Worm (Caenorhabditis elegans) whole organism, L4 larva: Measurements from ENCODE around the gene srz-18.

Experiments used
- F37D6.2 ChIP-seq: sonication (generic microtip); optimal IDR thresholded peaks from 2 replicates; lab custom pipeline; 2016; ENCODE audit warnings: mild to moderate bottlenecking, missing genetic modification characterization, missing compliant biosample characterization
- F44E2.7 ChIP-seq: fragments of 200-800 bp; sonication (Bioruptor generic); IDR thresholded peaks from 2 replicates; pipeline ENCODE4 v2.1.2; 2022; ENCODE audit warnings: missing genetic modification characterization, missing compliant biosample characterization
- T20F7.1 ChIP-seq: fragments of 200-800 bp; sonication (Bioruptor generic); optimal IDR thresholded peaks from 2 replicates; lab custom pipeline; 2018; ENCODE audit warnings: mild to moderate bottlenecking, missing genetic modification characterization, missing compliant biosample characterization
- Y105C5A.15 ChIP-seq: fragments of 200-800 bp; sonication (Bioruptor generic); IDR thresholded peaks from 2 replicates; pipeline ENCODE4 v1.3.6; 2022; ENCODE audit warnings: missing genetic modification characterization, missing compliant biosample characterization
- Y48G9A.11 ChIP-seq: fragments of 200-800 bp; sonication (Bioruptor generic); IDR thresholded peaks from 2 replicates; pipeline ENCODE4 v1.3.6; 2022; ENCODE audit warnings: missing genetic modification reagents, missing genetic modification characterization, missing compliant biosample characterization
- ZK546.5 ChIP-seq, 2 experiments: sonication (generic microtip); optimal IDR thresholded peaks; 2 replicates each; lab custom pipeline; 2017; ENCODE audit warnings: missing biosample characterization in 2 of 2, missing genetic modification characterization in 2 of 2
- aly-2 ChIP-seq: sonication (generic microtip); optimal IDR thresholded peaks from 2 replicates; lab custom pipeline; 2018; ENCODE audit warnings: missing biosample characterization, missing genetic modification characterization
- ceh-20 ChIP-seq: fragments of 200-800 bp; sonication (Bioruptor generic); IDR thresholded peaks from 2 replicates; pipeline ENCODE4 v1.3.6; 2022; ENCODE audit warnings: missing genetic modification reagents, missing genetic modification characterization, missing compliant biosample characterization
- ceh-44 ChIP-seq: fragments of 200-800 bp; sonication (Bioruptor generic); IDR thresholded peaks from 2 replicates; pipeline ENCODE4 v1.3.6; 2022; ENCODE audit warnings: missing genetic modification reagents, missing genetic modification characterization, missing compliant biosample characterization
- ceh-62 ChIP-seq: sonication (generic microtip); optimal IDR thresholded peaks from 2 replicates; lab custom pipeline; 2017; ENCODE audit warnings: missing biosample characterization, missing genetic modification characterization
- ceh-82 ChIP-seq: sonication (generic microtip); optimal IDR thresholded peaks from 2 replicates; lab custom pipeline; 2017; ENCODE audit warnings: missing biosample characterization, missing genetic modification characterization
- ces-1 ChIP-seq: fragments of 150-350 bp; sonication (generic microtip); optimal IDR thresholded peaks from 4 replicates; lab custom pipeline; 2014; ENCODE audit warnings: missing biosample characterization, missing genetic modification reagents, missing genetic modification characterization
- daf-16 ChIP-seq, 3 experiments: sonication (generic microtip); optimal IDR thresholded peaks; 2 replicates each; lab custom pipeline; 2016 to 2017; ENCODE audit warnings: missing genetic modification characterization in 3 of 3, missing genetic modification reagents in 3 of 3, mild to moderate bottlenecking in 2 of 3, missing compliant biosample characterization in 2 of 3, missing biosample characterization in 1 of 3, moderate library complexity in 1 of 3
- daf-8 ChIP-seq: fragments of 200-800 bp; sonication (Bioruptor generic); IDR thresholded peaks from 2 replicates; pipeline ENCODE4 v1.3.6; 2022; ENCODE audit warnings: missing genetic modification characterization, missing compliant biosample characterization
- dmd-9 ChIP-seq: fragments of 200-800 bp; sonication (Bioruptor generic); IDR thresholded peaks from 2 replicates; pipeline ENCODE4 v1.3.6; 2022; ENCODE audit warnings: missing genetic modification reagents, missing genetic modification characterization, missing compliant biosample characterization
- dpl-1 ChIP-seq: fragments of 150-350 bp; optimal IDR thresholded peaks from 2 replicates; lab custom pipeline; 2014; ENCODE audit warnings: missing biosample characterization, missing genetic modification reagents, missing genetic modification characterization
- dve-1 ChIP-seq: sonication (generic microtip); optimal IDR thresholded peaks from 2 replicates; lab custom pipeline; 2017; ENCODE audit warnings: antibody characterized with exemption, mild to moderate bottlenecking, missing genetic modification characterization, missing compliant biosample characterization; ENCODE audit not compliant: insufficient read depth
- egl-43 ChIP-seq: fragments of 200-800 bp; sonication (Bioruptor generic); IDR thresholded peaks from 2 replicates; pipeline ENCODE4 v1.3.6; 2022; ENCODE audit warnings: missing genetic modification reagents, missing genetic modification characterization, missing compliant biosample characterization
- hlh-11 ChIP-seq: fragments of 200-800 bp; sonication (Bioruptor generic); optimal IDR thresholded peaks from 2 replicates; lab custom pipeline; 2018; ENCODE audit warnings: mild to moderate bottlenecking, missing genetic modification characterization, missing compliant biosample characterization
- jun-1 ChIP-seq: fragments of 150-350 bp; optimal IDR thresholded peaks from 2 replicates; lab custom pipeline; 2014; ENCODE audit warnings: missing biosample characterization, missing genetic modification reagents, missing genetic modification characterization
- madf-9 ChIP-seq: fragments of 200-800 bp; sonication (Bioruptor generic); conservative IDR thresholded peaks from 2 replicates; pipeline ENCODE4 v1.3.6; 2022; ENCODE audit warnings: missing genetic modification reagents, missing genetic modification characterization, missing compliant biosample characterization
- mes-2 ChIP-seq: sonication (generic microtip); optimal IDR thresholded peaks from 2 replicates; lab custom pipeline; 2016; ENCODE audit warnings: missing genotype, mild to moderate bottlenecking, missing genetic modification characterization, missing compliant biosample characterization; ENCODE audit not compliant: poor library complexity, severe bottlenecking
- mxl-2 ChIP-seq: fragments of 200-800 bp; sonication (Bioruptor generic); conservative IDR thresholded peaks from 2 replicates; pipeline ENCODE4 v1.3.6; 2022; ENCODE audit warnings: missing genetic modification reagents, missing genetic modification characterization, missing compliant biosample characterization
- nhr-102 ChIP-seq: sonication (generic microtip); optimal IDR thresholded peaks from 2 replicates; lab custom pipeline; 2016; ENCODE audit warnings: mild to moderate bottlenecking, missing genetic modification characterization, moderate library complexity, missing compliant biosample characterization
- nhr-11 ChIP-seq: fragments of 150-350 bp; optimal IDR thresholded peaks from 2 replicates; lab custom pipeline; 2014; ENCODE audit warnings: missing biosample characterization, missing genetic modification characterization
- nhr-111 ChIP-seq: fragments of 200-800 bp; sonication (Bioruptor generic); optimal IDR thresholded peaks from 2 replicates; lab custom pipeline; 2018; ENCODE audit warnings: mild to moderate bottlenecking, missing genetic modification characterization, missing compliant biosample characterization
- nhr-25 ChIP-seq: sonication (generic microtip); optimal IDR thresholded peaks from 2 replicates; lab custom pipeline; 2017; ENCODE audit warnings: missing genetic modification characterization, mild to moderate bottlenecking, missing compliant biosample characterization, antibody characterized with exemption, moderate library complexity, borderline replicate concordance; ENCODE audit not compliant: insufficient read depth
- nhr-28 ChIP-seq: fragments of 150-350 bp; optimal IDR thresholded peaks from 2 replicates; lab custom pipeline; 2014; ENCODE audit warnings: missing biosample characterization, missing genetic modification characterization
- nhr-42 ChIP-seq: fragments of 200-800 bp; sonication (Bioruptor generic); IDR thresholded peaks from 2 replicates; pipeline ENCODE4 v1.3.6; 2022; ENCODE audit warnings: missing genetic modification characterization, missing compliant biosample characterization
- nhr-77 ChIP-seq: fragments of 150-350 bp; optimal IDR thresholded peaks from 2 replicates; lab custom pipeline; 2014; ENCODE audit warnings: missing biosample characterization, missing genetic modification characterization
- php-3 ChIP-seq: fragments of 200-800 bp; sonication (Bioruptor generic); IDR thresholded peaks from 2 replicates; pipeline ENCODE4 v1.3.6; 2022; ENCODE audit warnings: missing genetic modification reagents, missing genetic modification characterization, missing compliant biosample characterization
- set-16 ChIP-seq: fragments of 200-800 bp; sonication (Bioruptor generic); IDR thresholded peaks from 2 replicates; pipeline ENCODE4 v1.3.6; 2022; ENCODE audit warnings: missing genetic modification reagents, missing genetic modification characterization, missing compliant biosample characterization
- snpc-1.2 ChIP-seq: fragments of 200-800 bp; sonication (Bioruptor generic); IDR thresholded peaks from 2 replicates; pipeline ENCODE4 v1.3.6; 2022; ENCODE audit warnings: missing genetic modification reagents, missing genetic modification characterization, missing compliant biosample characterization
- spr-1 ChIP-seq: sonication (generic microtip); optimal IDR thresholded peaks from 2 replicates; lab custom pipeline; 2016; ENCODE audit warnings: mild to moderate bottlenecking, missing genetic modification characterization, missing compliant biosample characterization
- tra-1 ChIP-seq: fragments of 200-800 bp; sonication (Bioruptor generic); IDR thresholded peaks from 2 replicates; pipeline ENCODE4 v1.3.6; 2022; ENCODE audit warnings: missing genetic modification reagents, missing genetic modification characterization, missing compliant biosample characterization
- unc-130 ChIP-seq: sonication (generic microtip); optimal IDR thresholded peaks from 2 replicates; lab custom pipeline; 2016; ENCODE audit warnings: missing genetic modification reagents, missing genetic modification characterization, missing compliant biosample characterization
- unc-62 ChIP-seq, 3 experiments: fragments of 150-350 bp in 1 of 3; sonication (generic microtip); optimal IDR thresholded peaks in 2 of 3; peaks in 1 of 3; 1 replicate in 1 of 3; 2 replicates in 2 of 3; lab custom pipeline; 2014 to 2017; ENCODE audit warnings: missing biosample characterization in 3 of 3, missing genetic modification characterization in 3 of 3, missing genetic modification reagents in 3 of 3, missing genotype in 1 of 3
- vab-7 ChIP-seq: fragments of 200-800 bp; sonication (Bioruptor generic); IDR thresholded peaks from 2 replicates; pipeline ENCODE4 v1.3.6; 2022; ENCODE audit warnings: missing genetic modification reagents, missing genetic modification characterization, missing compliant biosample characterization
- zfp-3 ChIP-seq: fragments of 200-800 bp; sonication (Bioruptor generic); conservative IDR thresholded peaks from 2 replicates; pipeline ENCODE4 v1.3.6; 2022; ENCODE audit warnings: missing genetic modification reagents, missing genetic modification characterization, missing compliant biosample characterization
- zip-11 ChIP-seq: fragments of 200-800 bp; sonication (Bioruptor generic); IDR thresholded peaks from 2 replicates; pipeline ENCODE4 v1.3.6; 2022; ENCODE audit warnings: missing genetic modification characterization, missing compliant biosample characterization
- zip-2 ChIP-seq: fragments of 150-350 bp; optimal IDR thresholded peaks from 2 replicates; lab custom pipeline; 2014; ENCODE audit warnings: missing biosample characterization, missing genetic modification characterization
- ztf-11 ChIP-seq: fragments of 150-350 bp; optimal IDR thresholded peaks from 2 replicates; lab custom pipeline; 2014; ENCODE audit warnings: missing biosample characterization, missing genetic modification characterization

The srz-18 gene

DNA sequence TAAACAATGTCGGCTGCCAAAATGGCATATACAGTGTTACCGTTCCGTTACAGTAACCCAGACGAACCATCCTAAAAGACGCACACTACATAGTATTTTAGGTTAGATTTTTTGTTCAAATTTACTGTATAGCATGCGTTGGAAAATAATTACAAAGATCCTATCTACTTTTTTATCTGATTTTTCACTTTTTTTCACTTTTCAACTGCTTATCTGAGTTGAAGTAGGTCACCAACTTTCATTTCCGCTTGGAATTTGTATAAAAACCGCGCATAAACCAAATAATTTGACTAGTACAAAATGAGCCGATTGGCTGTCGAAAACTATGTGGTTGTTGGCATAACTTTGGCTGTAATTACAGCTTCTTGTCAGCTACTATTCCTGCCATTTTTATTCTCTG is 26.7 kb upstream of the srz-18 start, which contains the start of gene col-163:
Gene col-163, plus strand, starts transcription at position 301 of the 400 bp plus-strand sequence.
- TF ChIP-seq nhr-77 (tag; lab: Kevin White, UChicago) (no peak), php-3 (GFP tag; lab: Robert Waterston, UW) (no peak), nhr-102 (tag; lab: Kevin White, UChicago) (no peak), unc-130 (GFP tag; lab: Kevin White, UChicago) (no peak), Y105C5A.15 (GFP tag; lab: Robert Waterston, UW) (no peak), nhr-111 (GFP tag; lab: Kevin White, UChicago) (no peak), dpl-1 (GFP tag; lab: Kevin White, UChicago) (no peak)

- TF ChIP-seq dve-1 (tag; lab: Kevin White, UChicago) (no peak), unc-130 (GFP tag; lab: Kevin White, UChicago) (no peak), zfp-3 (no peak), F44E2.7 (0 out of 2 replicates have a peak, but pooled peaks have one; percentile 31), nhr-28 (tag; lab: Kevin White, UChicago) (no peak), set-16 (GFP tag; lab: Robert Waterston, UW) (peak; percentile 76; the same call in 1 of the 2 replicates), daf-16 (GFP tag; optimal IDR thresholded peaks at IDR 0.05; lab: Kevin White, UChicago) (no peak), daf-16 (tag; optimal IDR thresholded peaks at IDR 0.05; lab: Kevin White, UChicago) (no peak), ceh-82 (tag; lab: Kevin White, UChicago) (no peak), Y48G9A.11 (GFP tag; lab: Robert Waterston, UW) (no peak), dmd-9 (GFP tag; lab: Robert Waterston, UW) (no peak), vab-7 (GFP tag; lab: Robert Waterston, UW) (no peak), nhr-25 (tag; lab: Kevin White, UChicago) (no peak), snpc-1.2 (GFP tag; lab: Robert Waterston, UW) (no peak), T20F7.1 (GFP tag; lab: Kevin White, UChicago) (no peak)
- TF ChIP-seq, all 104 proteins: peak for 2
Measured at ce11 chrV:20600704-20601103, 25.8 kb upstream of the srz-18 start.

DNA sequence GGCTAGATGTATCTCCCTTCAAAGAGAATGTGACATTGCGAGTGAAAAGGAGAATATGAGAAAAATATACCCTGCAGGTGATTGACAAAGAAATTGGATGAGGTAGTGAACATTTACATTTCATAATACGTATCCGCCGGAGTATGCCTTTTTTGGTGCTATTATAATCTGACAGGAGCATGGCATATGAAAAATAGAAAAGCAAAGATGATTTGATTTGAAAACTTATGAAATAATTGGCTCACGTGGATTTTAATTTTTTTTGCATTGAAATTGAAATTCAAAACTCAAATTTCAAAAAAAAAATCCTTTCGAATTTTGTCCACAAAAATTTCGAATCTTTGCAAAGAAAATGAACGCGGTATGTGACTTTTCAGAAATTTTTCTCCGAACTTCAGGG is 23.5 kb upstream of the srz-18 start, which contains the start of gene ttr-11:
Gene ttr-11, plus strand, starts transcription at position 301 of the 400 bp plus-strand sequence.
- TF ChIP-seq ceh-44: no peak
- peak in 1 of 2 experiments; percentile 14 for TF ChIP-seq unc-62 (GFP tag; optimal IDR thresholded peaks at IDR 0.05 in 1 of 2; lab: Kevin White, UChicago)
- TF ChIP-seq unc-62 (tag; optimal IDR thresholded peaks at IDR 0.05; lab: Kevin White, UChicago): no peak
- TF ChIP-seq, all 104 proteins: peak for 1

- TF ChIP-seq nhr-11 (no peak), set-16 (GFP tag; lab: Robert Waterston, UW) (peak; percentile 86), hlh-11 (tag; lab: Kevin White, UChicago) (no peak), aly-2 (no peak), tra-1 (GFP tag; lab: Robert Waterston, UW) (no peak), F37D6.2 (tag; lab: Kevin White, UChicago) (no peak), mxl-2 (GFP tag; lab: Robert Waterston, UW) (no peak), zip-11 (GFP tag; lab: Robert Waterston, UW) (no peak), php-3 (GFP tag; lab: Robert Waterston, UW) (no peak), ZK546.5 (tag; optimal IDR thresholded peaks at IDR 0.05; lab: Kevin White, UChicago) (no peak), unc-62 (GFP tag; optimal IDR thresholded peaks at IDR 0.05 in 1 of 2; lab: Kevin White, UChicago) (no peak), unc-62 (tag; optimal IDR thresholded peaks at IDR 0.05; lab: Kevin White, UChicago) (no peak), nhr-111 (GFP tag; lab: Kevin White, UChicago) (no peak), nhr-42 (GFP tag; lab: Robert Waterston, UW) (0 out of 2 replicates have a peak, but pooled peaks have one; percentile 35), dpl-1 (GFP tag; lab: Kevin White, UChicago) (no peak), ces-1 (GFP tag; lab: Kevin White, UChicago) (no peak), F44E2.7 (0 out of 2 replicates have a peak, but pooled peaks have one; percentile 69), mes-2 (tag; lab: Kevin White, UChicago) (no peak), ztf-11 (tag; lab: Kevin White, UChicago) (no peak), egl-43 (0 out of 2 replicates have a peak, but pooled peaks have one; percentile 36), zip-2 (tag; lab: Kevin White, UChicago) (no peak), daf-8 (GFP tag; lab: Robert Waterston, UW) (no peak), ceh-62 (tag; lab: Kevin White, UChicago) (no peak), spr-1 (no peak), madf-9 (GFP tag; lab: Robert Waterston, UW) (no peak), ceh-20 (GFP tag; lab: Robert Waterston, UW) (no peak), jun-1 (no peak)
Measured at ce11 chrV:20604606-20605155, 21.8 kb upstream of the srz-18 start, which contains the start of gene ttr-57. TSS of gene ttr-57 (plus strand) at chrV:20605105.
